Worm (Caenorhabditis elegans) whole organism, L4 larva: ENCODE measurements around the gene gpa-10.

Experiments used
- egl-27 ChIP-seq: sonication (generic microtip); optimal IDR thresholded peaks from 3 replicates; lab custom pipeline; 2017; ENCODE audit warnings: missing biosample characterization, missing genetic modification reagents, missing genetic modification characterization
- egl-43 ChIP-seq: fragments of 200-800 bp; sonication (Bioruptor generic); IDR thresholded peaks from 2 replicates; pipeline ENCODE4 v1.3.6; 2022; ENCODE audit warnings: missing genetic modification reagents, missing genetic modification characterization, missing compliant biosample characterization
- hif-1 ChIP-seq, 2 experiments: sonication (generic microtip); optimal IDR thresholded peaks; 2 replicates each; lab custom pipeline; 2016 to 2017; ENCODE audit warnings: missing compliant biosample characterization in 2 of 2, missing genetic modification characterization in 2 of 2, missing genetic modification reagents in 2 of 2, missing genotype in 2 of 2, mild to moderate bottlenecking in 1 of 2
- nhr-10 ChIP-seq: fragments of 150-350 bp; optimal IDR thresholded peaks from 2 replicates; lab custom pipeline; 2014; ENCODE audit warnings: missing biosample characterization, missing genetic modification characterization
- nhr-102 ChIP-seq: sonication (generic microtip); optimal IDR thresholded peaks from 2 replicates; lab custom pipeline; 2016; ENCODE audit warnings: mild to moderate bottlenecking, missing genetic modification characterization, moderate library complexity, missing compliant biosample characterization
- nhr-11 ChIP-seq: fragments of 150-350 bp; optimal IDR thresholded peaks from 2 replicates; lab custom pipeline; 2014; ENCODE audit warnings: missing biosample characterization, missing genetic modification characterization
- nhr-237 ChIP-seq: sonication (generic microtip); optimal IDR thresholded peaks from 2 replicates; lab custom pipeline; 2017; ENCODE audit warnings: missing biosample characterization, missing genetic modification characterization
- nhr-25 ChIP-seq: sonication (generic microtip); optimal IDR thresholded peaks from 2 replicates; lab custom pipeline; 2017; ENCODE audit warnings: missing genetic modification characterization, mild to moderate bottlenecking, missing compliant biosample characterization, antibody characterized with exemption, moderate library complexity, borderline replicate concordance; ENCODE audit not compliant: insufficient read depth
- pha-4 ChIP-seq, 2 experiments: fragments of 150-350 bp in 1 of 2; fragments of 200-800 bp in 1 of 2; sonication (Bioruptor generic) in 1 of 2; IDR thresholded peaks in 1 of 2; optimal IDR thresholded peaks in 1 of 2; 2 replicates each; pipeline versions ENCODE4 v1.3.6 to Lab custom; 2014 to 2022; ENCODE audit warnings: missing genetic modification characterization in 2 of 2, missing genetic modification reagents in 2 of 2, missing biosample characterization in 1 of 2, missing compliant biosample characterization in 1 of 2
- rbr-2 ChIP-seq: sonication (generic microtip); optimal IDR thresholded peaks from 2 replicates; lab custom pipeline; 2016; ENCODE audit warnings: missing genotype, missing genetic modification characterization, missing compliant biosample characterization
- sdz-12 ChIP-seq: fragments of 200-800 bp; sonication (Bioruptor generic); optimal IDR thresholded peaks from 2 replicates; lab custom pipeline; 2018; ENCODE audit warnings: mild to moderate bottlenecking, missing genetic modification characterization, missing compliant biosample characterization
- snpc-4 ChIP-seq: fragments of 150-350 bp; optimal IDR thresholded peaks from 2 replicates; lab custom pipeline; 2014; ENCODE audit warnings: missing biosample characterization, missing genetic modification characterization
- unc-39 ChIP-seq: sonication (generic microtip); optimal IDR thresholded peaks from 2 replicates; lab custom pipeline; 2017; ENCODE audit warnings: missing biosample characterization, missing genetic modification characterization

ce11 chrV:6835242-6835641 lies 19.4 kb downstream of the gpa-10 start, which contains the start of the genes T15B7.14 and col-143:
- TF ChIP-seq pha-4 (GFP tag; IDR thresholded peaks at IDR 0.05; lab: Robert Waterston, UW) (no peak), pha-4 (tag; optimal IDR thresholded peaks at IDR 0.05; lab: Kevin White, UChicago) (no peak), nhr-11 (tag; lab: Kevin White, UChicago) (no peak), rbr-2 (no peak), hif-1 (tag; optimal IDR thresholded peaks at IDR 0.05; lab: Kevin White, UChicago) (no peak), unc-39 (no peak), egl-43 (GFP tag; lab: Robert Waterston, UW) (no peak), nhr-25 (no peak), nhr-102 (tag; lab: Kevin White, UChicago) (no peak), sdz-12 (GFP tag; lab: Kevin White, UChicago) (no peak), nhr-237 (no peak), snpc-4 (no peak), egl-27 (tag; lab: Kevin White, UChicago) (no peak), nhr-10 (tag; lab: Kevin White, UChicago) (no peak)
